Worm (Caenorhabditis elegans) whole organism, L4 larva: Measurements from ENCODE around the gene rep-1.

Experiments
- F10B5.3 ChIP-seq: sonication (generic microtip); optimal IDR thresholded peaks from 2 replicates; lab custom pipeline; 2016; ENCODE audit warnings: mild to moderate bottlenecking, missing genetic modification characterization, missing compliant biosample characterization
- F26F4.8 ChIP-seq: fragments of 200-800 bp; sonication (Bioruptor generic); conservative IDR thresholded peaks from 2 replicates; pipeline ENCODE4 v1.3.6; 2022; ENCODE audit warnings: missing genetic modification characterization, missing compliant biosample characterization
- F44E2.7 ChIP-seq: fragments of 200-800 bp; sonication (Bioruptor generic); IDR thresholded peaks from 2 replicates; pipeline ENCODE4 v2.1.2; 2022; ENCODE audit warnings: missing genetic modification characterization, missing compliant biosample characterization
- F49E8.2 ChIP-seq: sonication (generic microtip); optimal IDR thresholded peaks from 2 replicates; lab custom pipeline; 2016; ENCODE audit warnings: missing compliant biosample characterization, mild to moderate bottlenecking, missing genetic modification characterization, borderline replicate concordance
- T26A8.4 ChIP-seq: fragments of 200-800 bp; sonication (Bioruptor generic); IDR thresholded peaks from 2 replicates; pipeline ENCODE4 v1.3.6; 2022; ENCODE audit warnings: missing genetic modification characterization, missing compliant biosample characterization
- Y48G9A.11 ChIP-seq: fragments of 200-800 bp; sonication (Bioruptor generic); IDR thresholded peaks from 2 replicates; pipeline ENCODE4 v1.3.6; 2022; ENCODE audit warnings: missing genetic modification reagents, missing genetic modification characterization, missing compliant biosample characterization
- Y5F2A.4 ChIP-seq: fragments of 200-800 bp; sonication (Bioruptor generic); optimal IDR thresholded peaks from 2 replicates; lab custom pipeline; 2018; ENCODE audit warnings: mild to moderate bottlenecking, missing genetic modification characterization, missing compliant biosample characterization
- Y75B8A.6 ChIP-seq: fragments of 200-800 bp; sonication (Bioruptor generic); IDR thresholded peaks from 2 replicates; pipeline ENCODE4 v1.3.6; 2022; ENCODE audit warnings: missing genetic modification reagents, missing genetic modification characterization, missing compliant biosample characterization
- ZK337.2 ChIP-seq: fragments of 200-800 bp; sonication (Bioruptor generic); IDR thresholded peaks from 2 replicates; pipeline ENCODE4 v1.3.6; 2022; ENCODE audit warnings: missing genetic modification reagents, missing genetic modification characterization, missing compliant biosample characterization
- ZK546.5 ChIP-seq, 2 experiments: sonication (generic microtip); optimal IDR thresholded peaks; 2 replicates each; lab custom pipeline; 2017; ENCODE audit warnings: missing biosample characterization in 2 of 2, missing genetic modification characterization in 2 of 2
- ceh-28 ChIP-seq: fragments of 150-350 bp; optimal IDR thresholded peaks from 2 replicates; lab custom pipeline; 2014; ENCODE audit warnings: missing biosample characterization, missing genetic modification reagents, missing genetic modification characterization
- ceh-82 ChIP-seq: sonication (generic microtip); optimal IDR thresholded peaks from 2 replicates; lab custom pipeline; 2017; ENCODE audit warnings: missing biosample characterization, missing genetic modification characterization
- cey-2 ChIP-seq: sonication (generic microtip); optimal IDR thresholded peaks from 3 replicates; lab custom pipeline; 2017; ENCODE audit warnings: missing genetic modification characterization, mild to moderate bottlenecking, missing compliant biosample characterization, antibody characterized with exemption, borderline replicate concordance; ENCODE audit not compliant: insufficient read depth
- dmd-9 ChIP-seq: fragments of 200-800 bp; sonication (Bioruptor generic); IDR thresholded peaks from 2 replicates; pipeline ENCODE4 v1.3.6; 2022; ENCODE audit warnings: missing genetic modification reagents, missing genetic modification characterization, missing compliant biosample characterization
- duxl-1 ChIP-seq: sonication (generic microtip); optimal IDR thresholded peaks from 2 replicates; lab custom pipeline; 2016; ENCODE audit warnings: mild to moderate bottlenecking, missing genetic modification characterization, moderate library complexity, missing compliant biosample characterization; ENCODE audit not compliant: poor library complexity
- dve-1 ChIP-seq: sonication (generic microtip); optimal IDR thresholded peaks from 2 replicates; lab custom pipeline; 2017; ENCODE audit warnings: antibody characterized with exemption, mild to moderate bottlenecking, missing genetic modification characterization, missing compliant biosample characterization; ENCODE audit not compliant: insufficient read depth
- egl-27 ChIP-seq: sonication (generic microtip); optimal IDR thresholded peaks from 3 replicates; lab custom pipeline; 2017; ENCODE audit warnings: missing biosample characterization, missing genetic modification reagents, missing genetic modification characterization
- egl-43 ChIP-seq: fragments of 200-800 bp; sonication (Bioruptor generic); IDR thresholded peaks from 2 replicates; pipeline ENCODE4 v1.3.6; 2022; ENCODE audit warnings: missing genetic modification reagents, missing genetic modification characterization, missing compliant biosample characterization
- fos-1 ChIP-seq: fragments of 150-350 bp; optimal IDR thresholded peaks from 2 replicates; lab custom pipeline; 2014; ENCODE audit warnings: missing biosample characterization, missing genetic modification characterization
- gei-8 ChIP-seq: fragments of 200-800 bp; sonication (Bioruptor generic); optimal IDR thresholded peaks from 2 replicates; lab custom pipeline; 2018; ENCODE audit warnings: mild to moderate bottlenecking, missing genetic modification characterization, missing compliant biosample characterization
- hif-1 ChIP-seq, 2 experiments: sonication (generic microtip); optimal IDR thresholded peaks; 2 replicates each; lab custom pipeline; 2016 to 2017; ENCODE audit warnings: missing compliant biosample characterization in 2 of 2, missing genetic modification characterization in 2 of 2, missing genetic modification reagents in 2 of 2, missing genotype in 2 of 2, mild to moderate bottlenecking in 1 of 2
- hlh-11 ChIP-seq: fragments of 200-800 bp; sonication (Bioruptor generic); optimal IDR thresholded peaks from 2 replicates; lab custom pipeline; 2018; ENCODE audit warnings: mild to moderate bottlenecking, missing genetic modification characterization, missing compliant biosample characterization
- hlh-30 ChIP-seq: sonication (generic microtip); optimal IDR thresholded peaks from 2 replicates; lab custom pipeline; 2017; ENCODE audit warnings: antibody characterized with exemption, mild to moderate bottlenecking, missing genetic modification characterization, missing compliant biosample characterization; ENCODE audit not compliant: insufficient read depth
- hmg-1.1 ChIP-seq: fragments of 200-800 bp; sonication (Bioruptor generic); IDR thresholded peaks from 2 replicates; pipeline ENCODE4 v1.3.6; 2022; ENCODE audit warnings: missing genetic modification reagents, missing genetic modification characterization, missing compliant biosample characterization
- jun-1 ChIP-seq: fragments of 150-350 bp; optimal IDR thresholded peaks from 2 replicates; lab custom pipeline; 2014; ENCODE audit warnings: missing biosample characterization, missing genetic modification reagents, missing genetic modification characterization
- lin-13 ChIP-seq: fragments of 150-350 bp; optimal IDR thresholded peaks from 2 replicates; lab custom pipeline; 2014; ENCODE audit warnings: missing biosample characterization, missing genetic modification reagents, missing genetic modification characterization
- lin-15B ChIP-seq: fragments of 150-350 bp; sonication (generic microtip); optimal IDR thresholded peaks from 3 replicates; lab custom pipeline; 2014; ENCODE audit warnings: missing biosample characterization, missing genetic modification characterization
- lin-29 ChIP-seq: fragments of 200-800 bp; sonication (Bioruptor generic); IDR thresholded peaks from 2 replicates; pipeline ENCODE4 v1.3.6; 2022; ENCODE audit warnings: missing genetic modification reagents, missing genetic modification characterization, missing compliant biosample characterization
- lin-38 ChIP-seq: fragments of 200-800 bp; sonication (Bioruptor generic); IDR thresholded peaks from 2 replicates; pipeline ENCODE4 v1.3.6; 2022; ENCODE audit warnings: missing genetic modification reagents, missing genetic modification characterization, missing compliant biosample characterization
- lsy-2 ChIP-seq, 2 experiments: fragments of 150-350 bp in 1 of 2; sonication (generic microtip) in 1 of 2; optimal IDR thresholded peaks; 2 replicates each; lab custom pipeline; 2014 to 2017; ENCODE audit warnings: missing biosample characterization in 2 of 2, missing genetic modification characterization in 2 of 2
- madf-9 ChIP-seq: fragments of 200-800 bp; sonication (Bioruptor generic); conservative IDR thresholded peaks from 2 replicates; pipeline ENCODE4 v1.3.6; 2022; ENCODE audit warnings: missing genetic modification reagents, missing genetic modification characterization, missing compliant biosample characterization
- mep-1 ChIP-seq: fragments of 150-350 bp; sonication (generic microtip); optimal IDR thresholded peaks from 3 replicates; lab custom pipeline; 2014; ENCODE audit warnings: missing biosample characterization, missing genetic modification characterization
- mes-2 ChIP-seq: sonication (generic microtip); optimal IDR thresholded peaks from 2 replicates; lab custom pipeline; 2016; ENCODE audit warnings: missing genotype, mild to moderate bottlenecking, missing genetic modification characterization, missing compliant biosample characterization; ENCODE audit not compliant: poor library complexity, severe bottlenecking
- mxl-2 ChIP-seq: fragments of 200-800 bp; sonication (Bioruptor generic); conservative IDR thresholded peaks from 2 replicates; pipeline ENCODE4 v1.3.6; 2022; ENCODE audit warnings: missing genetic modification reagents, missing genetic modification characterization, missing compliant biosample characterization
- mxl-3 ChIP-seq: fragments of 200-800 bp; sonication (Bioruptor generic); optimal IDR thresholded peaks from 2 replicates; lab custom pipeline; 2018; ENCODE audit warnings: mild to moderate bottlenecking, missing genetic modification characterization, missing compliant biosample characterization
- nhr-10 ChIP-seq: fragments of 150-350 bp; optimal IDR thresholded peaks from 2 replicates; lab custom pipeline; 2014; ENCODE audit warnings: missing biosample characterization, missing genetic modification characterization
- nhr-41 ChIP-seq: fragments of 200-800 bp; sonication (Bioruptor generic); IDR thresholded peaks from 2 replicates; pipeline ENCODE4 v1.3.6; 2022; ENCODE audit warnings: missing genetic modification reagents, missing genetic modification characterization, missing compliant biosample characterization
- nhr-48 ChIP-seq: sonication (generic microtip); optimal IDR thresholded peaks from 2 replicates; lab custom pipeline; 2016; ENCODE audit warnings: mild to moderate bottlenecking, missing genetic modification characterization, missing compliant biosample characterization
- nhr-6 ChIP-seq: fragments of 150-350 bp; optimal IDR thresholded peaks from 2 replicates; lab custom pipeline; 2014; ENCODE audit warnings: missing biosample characterization, missing genetic modification characterization
- nhr-77 ChIP-seq: fragments of 150-350 bp; optimal IDR thresholded peaks from 2 replicates; lab custom pipeline; 2014; ENCODE audit warnings: missing biosample characterization, missing genetic modification characterization
- sdz-12 ChIP-seq: fragments of 200-800 bp; sonication (Bioruptor generic); optimal IDR thresholded peaks from 2 replicates; lab custom pipeline; 2018; ENCODE audit warnings: mild to moderate bottlenecking, missing genetic modification characterization, missing compliant biosample characterization
- snpc-4 ChIP-seq: fragments of 150-350 bp; optimal IDR thresholded peaks from 2 replicates; lab custom pipeline; 2014; ENCODE audit warnings: missing biosample characterization, missing genetic modification characterization
- spr-1 ChIP-seq: sonication (generic microtip); optimal IDR thresholded peaks from 2 replicates; lab custom pipeline; 2016; ENCODE audit warnings: mild to moderate bottlenecking, missing genetic modification characterization, missing compliant biosample characterization
- spr-3 ChIP-seq: fragments of 200-800 bp; sonication (Bioruptor generic); optimal IDR thresholded peaks from 2 replicates; lab custom pipeline; 2018; ENCODE audit warnings: mild to moderate bottlenecking, missing genetic modification characterization, missing compliant biosample characterization
- tag-97 ChIP-seq: fragments of 200-800 bp; sonication (Bioruptor generic); IDR thresholded peaks from 2 replicates; pipeline ENCODE4 v1.3.6; 2022; ENCODE audit warnings: missing genetic modification characterization, missing compliant biosample characterization
- unc-130 ChIP-seq: sonication (generic microtip); optimal IDR thresholded peaks from 2 replicates; lab custom pipeline; 2016; ENCODE audit warnings: missing genetic modification reagents, missing genetic modification characterization, missing compliant biosample characterization
- unc-62 ChIP-seq, 3 experiments: fragments of 150-350 bp in 1 of 3; sonication (generic microtip); optimal IDR thresholded peaks in 2 of 3; peaks in 1 of 3; 1 replicate in 1 of 3; 2 replicates in 2 of 3; lab custom pipeline; 2014 to 2017; ENCODE audit warnings: missing biosample characterization in 3 of 3, missing genetic modification characterization in 3 of 3, missing genetic modification reagents in 3 of 3, missing genotype in 1 of 3
- zag-1 ChIP-seq: fragments of 150-350 bp; optimal IDR thresholded peaks from 2 replicates; lab custom pipeline; 2014; ENCODE audit warnings: missing biosample characterization, missing genetic modification characterization
- ztf-11 ChIP-seq: fragments of 150-350 bp; optimal IDR thresholded peaks from 2 replicates; lab custom pipeline; 2014; ENCODE audit warnings: missing biosample characterization, missing genetic modification characterization
- ztf-7 ChIP-seq: fragments of 150-350 bp; optimal IDR thresholded peaks from 2 replicates; lab custom pipeline; 2014; ENCODE audit warnings: missing biosample characterization, missing genetic modification characterization

The rep-1 gene

DNA sequence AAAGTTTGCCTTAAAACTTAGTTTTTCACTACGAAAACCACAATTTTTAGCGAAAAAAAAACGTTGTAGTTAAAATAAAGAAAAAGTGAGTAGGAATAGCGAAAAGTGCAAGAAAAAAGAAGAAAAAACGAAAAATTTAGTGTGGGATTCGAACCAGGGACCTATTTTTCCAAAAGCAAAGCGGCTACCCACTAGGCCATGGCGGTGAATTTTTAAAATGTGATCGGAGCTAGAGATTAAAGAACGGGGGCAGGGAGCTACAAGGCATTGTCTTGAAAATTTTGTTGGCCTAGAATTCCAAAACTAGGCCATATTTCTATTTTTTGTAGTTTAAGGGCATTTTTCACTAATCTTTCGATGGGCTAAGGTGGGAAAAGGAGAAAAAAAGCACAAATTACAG lies 33.7 kb downstream of the rep-1 start:
- no peak for TF ChIP-seq duxl-1
- no peak for TF ChIP-seq ztf-7 (tag; lab: Kevin White, UChicago)
- TF ChIP-seq lin-38 (GFP tag; lab: Robert Waterston, UW) = peak; percentile 62
- no peak for TF ChIP-seq ceh-82
- TF ChIP-seq gei-8 (GFP tag; lab: Kevin White, UChicago) = no peak
- TF ChIP-seq hmg-1.1 = no peak
- TF ChIP-seq hlh-30 (tag; lab: Kevin White, UChicago) = no peak
- TF ChIP-seq F26F4.8 (GFP tag; lab: Robert Waterston, UW) = 0 out of 2 replicates have a peak, but pooled peaks have one; percentile 58
- no peak for TF ChIP-seq sdz-12
- no peak for TF ChIP-seq lsy-2 (tag; optimal IDR thresholded peaks at IDR 0.05; lab: Kevin White, UChicago)
- TF ChIP-seq ZK337.2 (GFP tag; lab: Robert Waterston, UW) = no peak
- no peak for TF ChIP-seq lin-29
- no peak for TF ChIP-seq snpc-4 (tag; lab: Kevin White, UChicago)
- TF ChIP-seq egl-27 (tag; lab: Kevin White, UChicago) = no peak
- peak; percentile 43 for TF ChIP-seq unc-130 (GFP tag; lab: Kevin White, UChicago)
- no peak for TF ChIP-seq fos-1 (tag; lab: Kevin White, UChicago)
- no peak for TF ChIP-seq unc-62 (GFP tag; optimal IDR thresholded peaks at IDR 0.05 in 1 of 2; lab: Kevin White, UChicago)
- no peak for TF ChIP-seq unc-62 (tag; optimal IDR thresholded peaks at IDR 0.05; lab: Kevin White, UChicago)
- TF ChIP-seq ceh-28 (tag; lab: Kevin White, UChicago) = no peak
- TF ChIP-seq nhr-77 = no peak
- TF ChIP-seq mep-1 (tag; lab: Kevin White, UChicago) = no peak
- no peak for TF ChIP-seq cey-2
- TF ChIP-seq hlh-11 = no peak
- TF ChIP-seq madf-9 (GFP tag; lab: Robert Waterston, UW) = peak; percentile 42; the same call in 1 of the 2 replicates
- TF ChIP-seq nhr-10 (tag; lab: Kevin White, UChicago) = no peak
- TF ChIP-seq dve-1 (tag; lab: Kevin White, UChicago) = no peak
- TF ChIP-seq F10B5.3 (tag; lab: Kevin White, UChicago) = no peak
- no peak for TF ChIP-seq spr-1
- no peak for TF ChIP-seq nhr-41 (GFP tag; lab: Robert Waterston, UW)
- no peak for TF ChIP-seq ztf-11 (tag; lab: Kevin White, UChicago)
- 0 out of 2 replicates have a peak, but pooled peaks have one; percentile 28 for TF ChIP-seq egl-43 (GFP tag; lab: Robert Waterston, UW)
- TF ChIP-seq zag-1 (tag; lab: Kevin White, UChicago) = no peak
- TF ChIP-seq mes-2 = peak; percentile 54
- peak; percentile 2 for TF ChIP-seq Y5F2A.4 (GFP tag; lab: Kevin White, UChicago)
- TF ChIP-seq mxl-2 (GFP tag; lab: Robert Waterston, UW) = no peak
- no peak for TF ChIP-seq hif-1 (tag; optimal IDR thresholded peaks at IDR 0.05; lab: Kevin White, UChicago)
- TF ChIP-seq nhr-6 = no peak
- no peak for TF ChIP-seq nhr-48 (tag; lab: Kevin White, UChicago)
- TF ChIP-seq jun-1 (tag; lab: Kevin White, UChicago) = no peak
- TF ChIP-seq F44E2.7 (GFP tag; lab: Robert Waterston, UW) = 0 out of 2 replicates have a peak, but pooled peaks have one; percentile 72
- no peak for TF ChIP-seq lin-15B
- TF ChIP-seq dmd-9 (GFP tag; lab: Robert Waterston, UW) = no peak
- no peak for TF ChIP-seq F49E8.2 (tag; lab: Kevin White, UChicago)
- TF ChIP-seq Y48G9A.11 = 0 out of 2 replicates have a peak, but pooled peaks have one; percentile 9
- TF ChIP-seq lin-13 (GFP tag; lab: Kevin White, UChicago) = peak; percentile 56
- no peak for TF ChIP-seq spr-3 (GFP tag; lab: Kevin White, UChicago)
- no peak for TF ChIP-seq T26A8.4 (GFP tag; lab: Robert Waterston, UW)
- no peak for TF ChIP-seq Y75B8A.6 (GFP tag; lab: Robert Waterston, UW)
- TF ChIP-seq tag-97 = no peak
- no peak for TF ChIP-seq mxl-3 (GFP tag; lab: Kevin White, UChicago)
- no peak for TF ChIP-seq ZK546.5 (tag; optimal IDR thresholded peaks at IDR 0.05; lab: Kevin White, UChicago)
